Worm (Caenorhabditis elegans): ENCODE measurements around the gene ZK632.9.

DNA sequence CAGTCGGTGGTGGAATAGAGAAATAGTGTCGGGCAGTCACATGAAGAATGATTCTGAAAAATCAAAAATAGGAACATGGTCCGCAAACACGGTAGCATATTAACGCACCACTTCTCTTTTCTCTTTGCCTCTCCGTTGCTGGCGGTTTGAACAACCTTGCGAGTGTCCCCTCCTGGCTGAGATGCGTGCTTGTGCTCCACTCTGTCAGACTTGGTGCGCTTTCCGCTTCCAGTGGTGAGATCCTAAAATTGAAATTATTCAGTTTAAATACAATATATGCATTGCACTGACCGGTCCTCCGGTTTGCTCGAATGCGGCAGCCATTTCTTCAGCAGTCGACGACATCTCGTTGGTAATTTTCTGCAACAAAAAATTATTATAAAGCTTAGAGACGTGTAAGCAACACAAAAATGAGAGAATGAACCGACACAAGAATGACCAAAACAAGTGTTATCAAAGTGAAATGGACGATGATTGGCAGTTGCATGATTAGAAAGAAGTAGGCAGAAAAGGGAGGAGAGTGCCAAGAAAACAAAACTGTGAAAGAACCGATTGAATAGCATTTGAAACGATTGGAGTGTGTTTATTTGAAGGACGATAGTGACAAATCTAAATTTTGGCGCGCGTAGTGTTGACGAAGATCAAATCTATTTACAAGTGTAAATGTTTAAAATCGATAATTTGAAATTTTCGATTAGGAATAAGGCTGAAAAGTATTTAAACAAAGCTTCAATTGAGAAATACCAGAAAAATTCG lies at the start of gene ZK632.9:
- no peak for TF ChIP-seq athp-1 (tag; optimal IDR thresholded peaks at IDR 0.05)
- TF ChIP-seq lsy-27 (tag; optimal IDR thresholded peaks at IDR 0.05; ENCODE audit: borderline replicate concordance, insufficient read depth), result no peak
- peak; percentile 79 for TF ChIP-seq madf-6 (GFP tag; IDR thresholded peaks at IDR 0.05)
- TF ChIP-seq egl-44 (GFP tag; IDR thresholded peaks at IDR 0.05), result no peak
- TF ChIP-seq lin-35 (GFP tag; optimal IDR thresholded peaks at IDR 0.05), result no peak
- no peak for TF ChIP-seq Y67H2A.10 (GFP tag; conservative IDR thresholded peaks at IDR 0.05)
- TF ChIP-seq Y53G8AR.9 (GFP tag; conservative IDR thresholded peaks at IDR 0.05), result no peak; the same call in 1 of the 2 replicates
- peak; percentile 70 for TF ChIP-seq ama-1 (optimal IDR thresholded peaks at IDR 0.05)
- TF ChIP-seq ama-1 (GFP tag; optimal IDR thresholded peaks at IDR 0.05), result no peak
- TF ChIP-seq dpl-1 (GFP tag; optimal IDR thresholded peaks at IDR 0.05), result no peak
- no peak for TF ChIP-seq tlf-1 (GFP tag; optimal IDR thresholded peaks at IDR 0.05)
- TF ChIP-seq ZK185.1 (tag; optimal IDR thresholded peaks at IDR 0.05; ENCODE audit: poor library complexity, severe bottlenecking), result no peak
- no peak for TF ChIP-seq rcor-1 (GFP tag; IDR thresholded peaks at IDR 0.05)
- TF ChIP-seq die-1 (tag; optimal IDR thresholded peaks at IDR 0.05), result no peak
- TF ChIP-seq B0019.2 (GFP tag; conservative IDR thresholded peaks at IDR 0.05), result 0 out of 2 replicates have a peak, but pooled peaks have one; percentile 6

All from whole organism, young adult.